Fruit fly (Drosophila melanogaster) whole organism, embryonic: Measurements from ENCODE around the gene tst.

Source experiments
- Ada2b ChIP-seq: fragments of 200-800 bp; sonication (Bioruptor generic); IDR thresholded peaks from 2 replicates; pipeline ENCODE4 v1.3.6; 2022; ENCODE audit warnings: missing biosample characterization, missing genetic modification characterization
- Atf6 ChIP-seq: fragments of 200-800 bp; sonication (Bioruptor generic); IDR thresholded peaks from 2 replicates; pipeline ENCODE4 v1.3.6; 2022; ENCODE audit warnings: missing biosample characterization, missing genetic modification characterization
- B-H1 ChIP-seq: fragments of 200-800 bp; sonication (Bioruptor generic); IDR thresholded peaks from 3 replicates; pipeline ENCODE4 v1.3.6; 2022; ENCODE audit warnings: missing biosample characterization, missing genetic modification characterization
- CG10147 ChIP-seq: fragments of 200-800 bp; sonication (Bioruptor generic); optimal IDR thresholded peaks from 2 replicates; lab custom pipeline; 2019; ENCODE audit warnings: missing biosample characterization, mild to moderate bottlenecking, missing genetic modification characterization, moderate library complexity
- CG10654 ChIP-seq: fragments of 200-800 bp; sonication (Bioruptor generic); optimal IDR thresholded peaks from 2 replicates; lab custom pipeline; 2016; ENCODE audit warnings: missing biosample characterization, missing genetic modification characterization
- CG12236 ChIP-seq: fragments of 200-800 bp; sonication (Bioruptor generic); optimal IDR thresholded peaks from 2 replicates; lab custom pipeline; 2016; ENCODE audit warnings: missing biosample characterization, missing genetic modification characterization
- CG15479 ChIP-seq: fragments of 200-800 bp; sonication (Bioruptor generic); optimal IDR thresholded peaks from 3 replicates; lab custom pipeline; 2019; ENCODE audit warnings: missing biosample characterization, mild to moderate bottlenecking, missing genetic modification characterization, moderate library complexity
- CG16779 ChIP-seq: fragments of 200-800 bp; sonication (Bioruptor generic); IDR thresholded peaks from 2 replicates; pipeline ENCODE4 v1.3.6; 2022; ENCODE audit warnings: missing biosample characterization, missing genetic modification characterization
- CG17186 ChIP-seq: fragments of 200-800 bp; sonication (Bioruptor generic); optimal IDR thresholded peaks from 3 replicates; lab custom pipeline; 2017; ENCODE audit warnings: missing biosample characterization, missing genetic modification reagents, missing genetic modification characterization
- CG18262 ChIP-seq: fragments of 200-800 bp; optimal IDR thresholded peaks from 3 replicates; lab custom pipeline; 2019; ENCODE audit warnings: missing biosample characterization, mild to moderate bottlenecking, missing genetic modification characterization, moderate library complexity
- CG18476 ChIP-seq: fragments of 200-800 bp; sonication (Bioruptor generic); optimal IDR thresholded peaks from 2 replicates; lab custom pipeline; 2016; ENCODE audit warnings: missing biosample characterization, mild to moderate bottlenecking, missing genetic modification characterization
- CG2120 ChIP-seq: fragments of 200-800 bp; sonication (Bioruptor generic); optimal IDR thresholded peaks from 3 replicates; lab custom pipeline; 2016; ENCODE audit warnings: missing biosample characterization, missing genetic modification characterization
- CG3065 ChIP-seq: fragments of 200-800 bp; sonication (Bioruptor generic); optimal IDR thresholded peaks from 2 replicates; lab custom pipeline; 2016; ENCODE audit warnings: missing biosample characterization, missing genetic modification characterization
- CG32772 ChIP-seq: fragments of 200-800 bp; sonication (Bioruptor generic); IDR thresholded peaks from 2 replicates; pipeline ENCODE4 v1.3.6; 2022; ENCODE audit warnings: missing biosample characterization, missing genetic modification characterization
- CG3281 ChIP-seq: fragments of 200-800 bp; sonication (Bioruptor generic); optimal IDR thresholded peaks from 3 replicates; lab custom pipeline; 2017; ENCODE audit warnings: missing biosample characterization, mild to moderate bottlenecking, missing genetic modification characterization
- CG4360 ChIP-seq: fragments of 200-800 bp; sonication (Bioruptor generic); IDR thresholded peaks from 2 replicates; pipeline ENCODE4 v1.3.6; 2022; ENCODE audit warnings: missing biosample characterization, missing genetic modification characterization
- CG4617 ChIP-seq: fragments of 200-800 bp; sonication (Bioruptor generic); optimal IDR thresholded peaks from 3 replicates; lab custom pipeline; 2016; ENCODE audit warnings: missing biosample characterization, missing genetic modification characterization, borderline replicate concordance
- CG4730 ChIP-seq: fragments of 200-800 bp; sonication (Bioruptor generic); IDR thresholded peaks from 2 replicates; pipeline ENCODE4 v1.3.6; 2022; ENCODE audit warnings: missing biosample characterization, missing genetic modification characterization
- CG8089 ChIP-seq: fragments of 200-800 bp; sonication (Bioruptor generic); optimal IDR thresholded peaks from 3 replicates; lab custom pipeline; 2016; ENCODE audit warnings: missing biosample characterization, missing genetic modification characterization
- CG8359 ChIP-seq: fragments of 200-800 bp; sonication (Bioruptor generic); optimal IDR thresholded peaks from 2 replicates; lab custom pipeline; 2017; ENCODE audit warnings: missing biosample characterization, mild to moderate bottlenecking, missing genetic modification characterization, borderline replicate concordance
- CG9797 ChIP-seq: fragments of 200-800 bp; sonication (Bioruptor generic); optimal IDR thresholded peaks from 3 replicates; lab custom pipeline; 2018; ENCODE audit warnings: missing biosample characterization, mild to moderate bottlenecking, missing genetic modification characterization
- Chrac-16 ChIP-seq: fragments of 200-800 bp; sonication (Bioruptor generic); optimal IDR thresholded peaks from 3 replicates; lab custom pipeline; 2016; ENCODE audit warnings: missing biosample characterization, missing genetic modification characterization
- CkIIα-i1 ChIP-seq: fragments of 200-800 bp; sonication (Bioruptor generic); IDR thresholded peaks from 2 replicates; pipeline ENCODE4 v1.3.6; 2022; ENCODE audit warnings: missing biosample characterization, missing genetic modification characterization
- Deaf1 ChIP-seq: fragments of 200-800 bp; optimal IDR thresholded peaks from 3 replicates; lab custom pipeline; 2019; ENCODE audit warnings: missing biosample characterization, mild to moderate bottlenecking, missing genetic modification characterization, moderate library complexity
- Elba2 ChIP-seq: fragments of 200-800 bp; sonication (Bioruptor generic); optimal IDR thresholded peaks from 3 replicates; lab custom pipeline; 2016; ENCODE audit warnings: missing biosample characterization, missing genetic modification characterization
- Gsc ChIP-seq: fragments of 200-800 bp; sonication (Bioruptor generic); IDR thresholded peaks from 2 replicates; pipeline ENCODE4 v1.3.6; 2022; ENCODE audit warnings: missing biosample characterization, missing genetic modification characterization
- H2.0 ChIP-seq: fragments of 200-800 bp; sonication (Bioruptor generic); IDR thresholded peaks from 2 replicates; pipeline ENCODE4 v1.3.6; 2022; ENCODE audit warnings: missing biosample characterization, missing genetic modification characterization
- HLH3B ChIP-seq: fragments of 200-800 bp; sonication (Bioruptor generic); IDR thresholded peaks from 2 replicates; pipeline ENCODE4 v1.3.6; 2022; ENCODE audit warnings: missing biosample characterization, missing genetic modification characterization
- Hr39 ChIP-seq: fragments of >200 bp; optimal IDR thresholded peaks from 2 replicates; lab custom pipeline; 2017
- MBD-R2 ChIP-seq: fragments of 200-800 bp; sonication (Bioruptor generic); IDR thresholded peaks from 2 replicates; pipeline ENCODE4 v1.3.6; 2022; ENCODE audit warnings: missing biosample characterization, missing genetic modification characterization
- Mad ChIP-seq: fragments of 200-800 bp; sonication (Bioruptor generic); optimal IDR thresholded peaks from 2 replicates; lab custom pipeline; 2016; ENCODE audit warnings: missing biosample characterization, missing genetic modification characterization
- Mrtf ChIP-seq: fragments of 200-800 bp; sonication (Bioruptor generic); IDR thresholded peaks from 3 replicates; pipeline ENCODE4 v1.3.6; 2022; ENCODE audit warnings: missing biosample characterization, missing genetic modification characterization
- Side ChIP-seq: fragments of 200-800 bp; sonication (Bioruptor generic); optimal IDR thresholded peaks from 2 replicates; lab custom pipeline; 2016; ENCODE audit warnings: missing biosample characterization, missing genetic modification characterization
- Spps ChIP-seq: fragments of 200-800 bp; sonication (Bioruptor generic); optimal IDR thresholded peaks from 2 replicates; lab custom pipeline; 2018; ENCODE audit warnings: missing biosample characterization, mild to moderate bottlenecking, missing genetic modification characterization
- Trl ChIP-seq, 3 experiments: fragments of >200 bp in 2 of 3; fragments of 200-800 bp in 1 of 3; sonication (Bioruptor generic) in 1 of 3; optimal IDR thresholded peaks; 2 replicates in 1 of 3; 3 replicates in 2 of 3; lab custom pipeline; 2016 to 2017; ENCODE audit warnings: missing biosample characterization in 1 of 3, missing genetic modification characterization in 1 of 3
- abd-A ChIP-seq: fragments of 200-800 bp; sonication (Bioruptor generic); optimal IDR thresholded peaks from 3 replicates; lab custom pipeline; 2019; ENCODE audit warnings: missing biosample characterization, mild to moderate bottlenecking, missing genetic modification characterization, moderate library complexity
- amos ChIP-seq: fragments of 200-800 bp; sonication (Bioruptor generic); IDR thresholded peaks from 2 replicates; pipeline ENCODE4 v1.3.6; 2022; ENCODE audit warnings: missing biosample characterization, missing genetic modification characterization; ENCODE audit not compliant: partially characterized antibody
- ap ChIP-seq: fragments of 200-800 bp; sonication (Bioruptor generic); IDR thresholded peaks from 2 replicates; pipeline ENCODE4 v1.3.6; 2022; ENCODE audit warnings: missing biosample characterization, missing genetic modification characterization
- cg ChIP-seq: fragments of 200-800 bp; sonication (Bioruptor generic); optimal IDR thresholded peaks from 3 replicates; lab custom pipeline; 2019; ENCODE audit warnings: missing biosample characterization, mild to moderate bottlenecking, missing genetic modification characterization, moderate library complexity
- grau ChIP-seq: fragments of 200-800 bp; optimal IDR thresholded peaks from 3 replicates; lab custom pipeline; 2019; ENCODE audit warnings: missing biosample characterization, mild to moderate bottlenecking, missing genetic modification characterization, moderate library complexity
- h ChIP-seq: fragments of >200 bp; optimal IDR thresholded peaks from 2 replicates; lab custom pipeline; 2017
- lmd ChIP-seq: fragments of 200-800 bp; sonication (Bioruptor generic); IDR thresholded peaks from 2 replicates; pipeline ENCODE4 v1.3.6; 2022; ENCODE audit warnings: missing biosample characterization, missing genetic modification characterization
- mld ChIP-seq: fragments of 200-800 bp; sonication (Bioruptor generic); IDR thresholded peaks from 3 replicates; pipeline ENCODE4 v1.3.6; 2022; ENCODE audit warnings: missing biosample characterization, missing genetic modification characterization; ENCODE audit not compliant: partially characterized antibody
- odd ChIP-seq: fragments of 200-800 bp; sonication (Bioruptor generic); optimal IDR thresholded peaks from 2 replicates; lab custom pipeline; 2017; ENCODE audit warnings: missing biosample characterization, mild to moderate bottlenecking, missing genetic modification characterization
- psq ChIP-seq: fragments of 200-800 bp; sonication (Bioruptor generic); optimal IDR thresholded peaks from 2 replicates; lab custom pipeline; 2017; ENCODE audit warnings: missing biosample characterization, missing genetic modification characterization
- run ChIP-seq: fragments of 200-800 bp; sonication (Bioruptor generic); optimal IDR thresholded peaks from 3 replicates; lab custom pipeline; 2018; ENCODE audit warnings: missing biosample characterization, mild to moderate bottlenecking, missing genetic modification characterization
- sens-2 ChIP-seq: fragments of 200-800 bp; sonication (Bioruptor generic); IDR thresholded peaks from 2 replicates; pipeline ENCODE4 v1.3.6; 2022; ENCODE audit warnings: missing biosample characterization, missing genetic modification characterization
- seq ChIP-seq: fragments of 200-800 bp; sonication (Bioruptor generic); IDR thresholded peaks from 2 replicates; pipeline ENCODE4 v1.3.6; 2022; ENCODE audit warnings: missing biosample characterization, missing genetic modification characterization
- vvl ChIP-seq: fragments of 200-800 bp; sonication (Bioruptor generic); IDR thresholded peaks from 2 replicates; pipeline ENCODE4 v1.3.6; 2022; ENCODE audit warnings: missing biosample characterization, missing genetic modification characterization
- wdn ChIP-seq: fragments of 200-800 bp; sonication (Bioruptor generic); IDR thresholded peaks from 2 replicates; pipeline ENCODE4 v1.3.6; 2022; ENCODE audit warnings: missing biosample characterization, missing genetic modification characterization
- zen ChIP-seq: fragments of 200-800 bp; sonication (Bioruptor generic); optimal IDR thresholded peaks from 3 replicates; lab custom pipeline; 2018; ENCODE audit warnings: missing biosample characterization, mild to moderate bottlenecking, missing genetic modification characterization, moderate library complexity

Gene tst

DNA sequence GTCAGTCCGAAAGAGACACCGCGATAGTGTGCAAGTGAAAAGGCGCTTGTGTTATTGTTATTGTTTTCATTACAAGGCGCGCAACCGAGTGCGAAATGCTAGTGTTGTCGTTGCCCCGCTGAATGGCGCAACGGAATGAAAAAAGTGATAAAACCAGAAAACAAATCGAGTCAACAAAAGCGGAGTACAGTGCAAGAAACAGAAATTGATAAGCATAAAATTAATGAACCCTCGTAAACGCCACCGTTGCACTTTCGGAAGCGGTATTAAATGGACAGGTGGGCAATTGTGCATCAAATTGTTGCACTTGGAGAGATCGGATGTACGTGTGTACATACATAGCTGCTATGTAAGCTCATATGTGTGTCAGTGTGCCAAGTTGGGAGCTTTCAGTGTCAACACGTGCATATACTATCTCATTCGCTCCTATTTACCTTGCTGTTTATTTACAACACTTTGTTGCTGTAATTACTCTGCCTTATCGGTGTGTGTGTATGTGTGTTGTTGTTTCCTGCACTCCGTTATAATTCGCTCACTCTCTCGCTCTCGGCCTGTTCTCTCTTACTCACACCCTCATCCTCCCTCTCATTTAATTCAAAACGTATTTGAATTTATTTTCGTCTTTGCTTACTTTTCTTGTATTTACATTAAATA is 49.2 kb downstream of the tst start (continued):
- TF ChIP-seq CG10654, result no peak
- no peak for TF ChIP-seq Deaf1 (tag; lab: Kevin White, UChicago)
- peak; percentile 9 for TF ChIP-seq CG18262 (tag; lab: Kevin White, UChicago)
- TF ChIP-seq h (lab: Kevin White, UChicago), result no peak
- no peak for TF ChIP-seq ap
- TF ChIP-seq Spps (tag; lab: Kevin White, UChicago), result no peak
- peak; percentile 68 to 89 for TF ChIP-seq Trl (optimal IDR thresholded peaks at IDR 0.05; lab: Kevin White, UChicago)
- peak; percentile 83 for TF ChIP-seq Trl (GFP tag; optimal IDR thresholded peaks at IDR 0.05; lab: Kevin White, UChicago)
- no peak; the same call in 1 of the 2 replicates for TF ChIP-seq amos (GFP tag; lab: Robert Waterston, UW)
- TF ChIP-seq CG3065 (GFP tag; lab: Kevin White, UChicago), result no peak
- peak; percentile 22 for TF ChIP-seq CG15479 (GFP tag; lab: Kevin White, UChicago)
- TF ChIP-seq Elba2 (GFP tag; lab: Kevin White, UChicago), result no peak
- TF ChIP-seq CG9797 (GFP tag; lab: Kevin White, UChicago), result peak; percentile 23
- no peak for TF ChIP-seq MBD-R2
- TF ChIP-seq Atf6 (GFP tag; lab: Robert Waterston, UW), result peak; percentile 52; the same call in 1 of the 2 replicates
- TF ChIP-seq run (tag; lab: Kevin White, UChicago), result peak; percentile 43
- TF ChIP-seq Gsc (GFP tag; lab: Robert Waterston, UW), result no peak
- TF ChIP-seq Mrtf (GFP tag; lab: Robert Waterston, UW), result no peak
- no peak; the same call in 1 of the 2 replicates for TF ChIP-seq CkIIα-i1 (GFP tag; lab: Robert Waterston, UW)
- TF ChIP-seq cg (GFP tag; lab: Kevin White, UChicago), result peak; percentile 63
- no peak for TF ChIP-seq CG10147 (GFP tag; lab: Kevin White, UChicago)
- peak; percentile 52 for TF ChIP-seq Ada2b (GFP tag; lab: Robert Waterston, UW)
- TF ChIP-seq CG3281 (GFP tag; lab: Kevin White, UChicago), result no peak
- TF ChIP-seq CG8359 (GFP tag; lab: Kevin White, UChicago), result peak; percentile 52
- peak; percentile 45 for TF ChIP-seq CG12236
- TF ChIP-seq sens-2 (GFP tag; lab: Robert Waterston, UW), result no peak
- no peak for TF ChIP-seq CG17186 (GFP tag; lab: Kevin White, UChicago)
- peak; percentile 69 for TF ChIP-seq CG4360
- TF ChIP-seq grau (tag; lab: Kevin White, UChicago), result no peak
- TF ChIP-seq odd (GFP tag; lab: Kevin White, UChicago), result peak; percentile 12
- TF ChIP-seq lmd (GFP tag; lab: Robert Waterston, UW), result peak; percentile 30; the same call in 1 of the 2 replicates
- TF ChIP-seq CG16779 (GFP tag; lab: Robert Waterston, UW), result no peak
- no peak for TF ChIP-seq Chrac-16 (GFP tag; lab: Kevin White, UChicago)
- TF ChIP-seq Side, result peak; percentile 49
- TF ChIP-seq CG4730 (GFP tag; lab: Robert Waterston, UW), result peak; percentile 17; the same call in 1 of the 2 replicates
- TF ChIP-seq wdn (GFP tag; lab: Robert Waterston, UW), result no peak
- peak; percentile 37 for TF ChIP-seq CG18476
- TF ChIP-seq seq (GFP tag; lab: Robert Waterston, UW), result peak; percentile 38; the same call in 1 of the 2 replicates
- no peak for TF ChIP-seq Mad (GFP tag; lab: Kevin White, UChicago)
- no peak for TF ChIP-seq CG8089 (GFP tag; lab: Kevin White, UChicago)
- TF ChIP-seq Hr39 (lab: Kevin White, UChicago), result no peak
- TF ChIP-seq CG2120 (GFP tag; lab: Kevin White, UChicago), result no peak
- TF ChIP-seq psq (GFP tag; lab: Kevin White, UChicago), result no peak
- TF ChIP-seq vvl (GFP tag; lab: Robert Waterston, UW), result peak; percentile 78
- no peak for TF ChIP-seq mld
- TF ChIP-seq CG32772 (GFP tag; lab: Robert Waterston, UW), result no peak
- no peak for TF ChIP-seq H2.0
- TF ChIP-seq HLH3B, result peak; percentile 82; the same call in 1 of the 2 replicates
- TF ChIP-seq zen, result no peak
- TF ChIP-seq CG4617 (GFP tag; lab: Kevin White, UChicago), result no peak
- no peak for TF ChIP-seq B-H1 (GFP tag; lab: Robert Waterston, UW)
- TF ChIP-seq abd-A, result no peak
